Worm (Caenorhabditis elegans) whole organism, L4 larva: ENCODE results near the gene lido-4.

Experiments used
- F10B5.3 ChIP-seq: sonication (generic microtip); optimal IDR thresholded peaks from 2 replicates; lab custom pipeline; 2016; ENCODE audit warnings: mild to moderate bottlenecking, missing genetic modification characterization, missing compliant biosample characterization
- F44E2.7 ChIP-seq: fragments of 200-800 bp; sonication (Bioruptor generic); IDR thresholded peaks from 2 replicates; pipeline ENCODE4 v2.1.2; 2022; ENCODE audit warnings: missing genetic modification characterization, missing compliant biosample characterization
- T20F7.1 ChIP-seq: fragments of 200-800 bp; sonication (Bioruptor generic); optimal IDR thresholded peaks from 2 replicates; lab custom pipeline; 2018; ENCODE audit warnings: mild to moderate bottlenecking, missing genetic modification characterization, missing compliant biosample characterization
- T26A8.4 ChIP-seq: fragments of 200-800 bp; sonication (Bioruptor generic); IDR thresholded peaks from 2 replicates; pipeline ENCODE4 v1.3.6; 2022; ENCODE audit warnings: missing genetic modification characterization, missing compliant biosample characterization
- Y105C5A.15 ChIP-seq: fragments of 200-800 bp; sonication (Bioruptor generic); IDR thresholded peaks from 2 replicates; pipeline ENCODE4 v1.3.6; 2022; ENCODE audit warnings: missing genetic modification characterization, missing compliant biosample characterization
- Y48G9A.11 ChIP-seq: fragments of 200-800 bp; sonication (Bioruptor generic); IDR thresholded peaks from 2 replicates; pipeline ENCODE4 v1.3.6; 2022; ENCODE audit warnings: missing genetic modification reagents, missing genetic modification characterization, missing compliant biosample characterization
- aha-1 ChIP-seq: fragments of 150-350 bp; peaks from one replicate; lab custom pipeline; 2014; ENCODE audit warnings: missing biosample characterization, missing genetic modification characterization
- ama-1 ChIP-seq: fragments of 150-350 bp; optimal IDR thresholded peaks from 2 replicates; lab custom pipeline; 2014; ENCODE audit warnings: inconsistent platforms, mixed read lengths
- ceh-32 ChIP-seq: sonication (generic microtip); optimal IDR thresholded peaks from 2 replicates; lab custom pipeline; 2016; ENCODE audit warnings: mild to moderate bottlenecking, missing genetic modification characterization, missing compliant biosample characterization; ENCODE audit not compliant: poor library complexity
- ceh-44 ChIP-seq: fragments of 200-800 bp; sonication (Bioruptor generic); IDR thresholded peaks from 2 replicates; pipeline ENCODE4 v1.3.6; 2022; ENCODE audit warnings: missing genetic modification reagents, missing genetic modification characterization, missing compliant biosample characterization
- ceh-62 ChIP-seq: sonication (generic microtip); optimal IDR thresholded peaks from 2 replicates; lab custom pipeline; 2017; ENCODE audit warnings: missing biosample characterization, missing genetic modification characterization
- cey-2 ChIP-seq: sonication (generic microtip); optimal IDR thresholded peaks from 3 replicates; lab custom pipeline; 2017; ENCODE audit warnings: missing genetic modification characterization, mild to moderate bottlenecking, missing compliant biosample characterization, antibody characterized with exemption, borderline replicate concordance; ENCODE audit not compliant: insufficient read depth
- daf-12 ChIP-seq: fragments of 150-350 bp; optimal IDR thresholded peaks from 2 replicates; lab custom pipeline; 2014; ENCODE audit warnings: missing biosample characterization, missing genetic modification reagents, missing genetic modification characterization
- daf-16 ChIP-seq, 3 experiments: sonication (generic microtip); optimal IDR thresholded peaks; 2 replicates each; lab custom pipeline; 2016 to 2017; ENCODE audit warnings: missing genetic modification characterization in 3 of 3, missing genetic modification reagents in 3 of 3, mild to moderate bottlenecking in 2 of 3, missing compliant biosample characterization in 2 of 3, missing biosample characterization in 1 of 3, moderate library complexity in 1 of 3
- dmd-6 ChIP-seq: fragments of 200-800 bp; sonication (Bioruptor generic); IDR thresholded peaks from 2 replicates; pipeline ENCODE4 v1.3.6; 2022; ENCODE audit warnings: missing genetic modification reagents, missing genetic modification characterization, missing compliant biosample characterization
- duxl-1 ChIP-seq: sonication (generic microtip); optimal IDR thresholded peaks from 2 replicates; lab custom pipeline; 2016; ENCODE audit warnings: mild to moderate bottlenecking, missing genetic modification characterization, moderate library complexity, missing compliant biosample characterization; ENCODE audit not compliant: poor library complexity
- dve-1 ChIP-seq: sonication (generic microtip); optimal IDR thresholded peaks from 2 replicates; lab custom pipeline; 2017; ENCODE audit warnings: antibody characterized with exemption, mild to moderate bottlenecking, missing genetic modification characterization, missing compliant biosample characterization; ENCODE audit not compliant: insufficient read depth
- hlh-11 ChIP-seq: fragments of 200-800 bp; sonication (Bioruptor generic); optimal IDR thresholded peaks from 2 replicates; lab custom pipeline; 2018; ENCODE audit warnings: mild to moderate bottlenecking, missing genetic modification characterization, missing compliant biosample characterization
- hlh-30 ChIP-seq: sonication (generic microtip); optimal IDR thresholded peaks from 2 replicates; lab custom pipeline; 2017; ENCODE audit warnings: antibody characterized with exemption, mild to moderate bottlenecking, missing genetic modification characterization, missing compliant biosample characterization; ENCODE audit not compliant: insufficient read depth
- lin-1 ChIP-seq: fragments of 200-800 bp; sonication (Bioruptor generic); IDR thresholded peaks from 2 replicates; pipeline ENCODE4 v1.3.6; 2022; ENCODE audit warnings: missing genetic modification reagents, missing genetic modification characterization, missing compliant biosample characterization
- lsy-2 ChIP-seq, 2 experiments: fragments of 150-350 bp in 1 of 2; sonication (generic microtip) in 1 of 2; optimal IDR thresholded peaks; 2 replicates each; lab custom pipeline; 2014 to 2017; ENCODE audit warnings: missing biosample characterization in 2 of 2, missing genetic modification characterization in 2 of 2
- mdt-29 ChIP-seq: fragments of 200-800 bp; sonication (Bioruptor generic); IDR thresholded peaks from 2 replicates; pipeline ENCODE4 v1.3.6; 2022; ENCODE audit warnings: missing genetic modification reagents, missing genetic modification characterization, missing compliant biosample characterization
- mep-1 ChIP-seq: fragments of 150-350 bp; sonication (generic microtip); optimal IDR thresholded peaks from 3 replicates; lab custom pipeline; 2014; ENCODE audit warnings: missing biosample characterization, missing genetic modification characterization
- mes-2 ChIP-seq: sonication (generic microtip); optimal IDR thresholded peaks from 2 replicates; lab custom pipeline; 2016; ENCODE audit warnings: missing genotype, mild to moderate bottlenecking, missing genetic modification characterization, missing compliant biosample characterization; ENCODE audit not compliant: poor library complexity, severe bottlenecking
- nhr-102 ChIP-seq: sonication (generic microtip); optimal IDR thresholded peaks from 2 replicates; lab custom pipeline; 2016; ENCODE audit warnings: mild to moderate bottlenecking, missing genetic modification characterization, moderate library complexity, missing compliant biosample characterization
- nhr-237 ChIP-seq: sonication (generic microtip); optimal IDR thresholded peaks from 2 replicates; lab custom pipeline; 2017; ENCODE audit warnings: missing biosample characterization, missing genetic modification characterization
- nhr-25 ChIP-seq: sonication (generic microtip); optimal IDR thresholded peaks from 2 replicates; lab custom pipeline; 2017; ENCODE audit warnings: missing genetic modification characterization, mild to moderate bottlenecking, missing compliant biosample characterization, antibody characterized with exemption, moderate library complexity, borderline replicate concordance; ENCODE audit not compliant: insufficient read depth
- nhr-28 ChIP-seq: fragments of 150-350 bp; optimal IDR thresholded peaks from 2 replicates; lab custom pipeline; 2014; ENCODE audit warnings: missing biosample characterization, missing genetic modification characterization
- nhr-42 ChIP-seq: fragments of 200-800 bp; sonication (Bioruptor generic); IDR thresholded peaks from 2 replicates; pipeline ENCODE4 v1.3.6; 2022; ENCODE audit warnings: missing genetic modification characterization, missing compliant biosample characterization
- nhr-6 ChIP-seq: fragments of 150-350 bp; optimal IDR thresholded peaks from 2 replicates; lab custom pipeline; 2014; ENCODE audit warnings: missing biosample characterization, missing genetic modification characterization
- php-3 ChIP-seq: fragments of 200-800 bp; sonication (Bioruptor generic); IDR thresholded peaks from 2 replicates; pipeline ENCODE4 v1.3.6; 2022; ENCODE audit warnings: missing genetic modification reagents, missing genetic modification characterization, missing compliant biosample characterization
- pqm-1 ChIP-seq: sonication (generic microtip); optimal IDR thresholded peaks from 2 replicates; lab custom pipeline; 2017; ENCODE audit warnings: missing biosample characterization, missing genetic modification characterization
- sdz-12 ChIP-seq: fragments of 200-800 bp; sonication (Bioruptor generic); optimal IDR thresholded peaks from 2 replicates; lab custom pipeline; 2018; ENCODE audit warnings: mild to moderate bottlenecking, missing genetic modification characterization, missing compliant biosample characterization
- skn-1 ChIP-seq: fragments of 150-350 bp; optimal IDR thresholded peaks from 2 replicates; lab custom pipeline; 2014; ENCODE audit warnings: missing biosample characterization, missing genetic modification characterization
- snpc-1.2 ChIP-seq: fragments of 200-800 bp; sonication (Bioruptor generic); IDR thresholded peaks from 2 replicates; pipeline ENCODE4 v1.3.6; 2022; ENCODE audit warnings: missing genetic modification reagents, missing genetic modification characterization, missing compliant biosample characterization
- snpc-4 ChIP-seq: fragments of 150-350 bp; optimal IDR thresholded peaks from 2 replicates; lab custom pipeline; 2014; ENCODE audit warnings: missing biosample characterization, missing genetic modification characterization
- tag-97 ChIP-seq: fragments of 200-800 bp; sonication (Bioruptor generic); IDR thresholded peaks from 2 replicates; pipeline ENCODE4 v1.3.6; 2022; ENCODE audit warnings: missing genetic modification characterization, missing compliant biosample characterization
- tra-1 ChIP-seq: fragments of 200-800 bp; sonication (Bioruptor generic); IDR thresholded peaks from 2 replicates; pipeline ENCODE4 v1.3.6; 2022; ENCODE audit warnings: missing genetic modification reagents, missing genetic modification characterization, missing compliant biosample characterization
- unc-62 ChIP-seq, 3 experiments: fragments of 150-350 bp in 1 of 3; sonication (generic microtip); optimal IDR thresholded peaks in 2 of 3; peaks in 1 of 3; 1 replicate in 1 of 3; 2 replicates in 2 of 3; lab custom pipeline; 2014 to 2017; ENCODE audit warnings: missing biosample characterization in 3 of 3, missing genetic modification characterization in 3 of 3, missing genetic modification reagents in 3 of 3, missing genotype in 1 of 3
- vab-7 ChIP-seq: fragments of 200-800 bp; sonication (Bioruptor generic); IDR thresholded peaks from 2 replicates; pipeline ENCODE4 v1.3.6; 2022; ENCODE audit warnings: missing genetic modification reagents, missing genetic modification characterization, missing compliant biosample characterization
- zfp-3 ChIP-seq: fragments of 200-800 bp; sonication (Bioruptor generic); conservative IDR thresholded peaks from 2 replicates; pipeline ENCODE4 v1.3.6; 2022; ENCODE audit warnings: missing genetic modification reagents, missing genetic modification characterization, missing compliant biosample characterization
- ztf-11 ChIP-seq: fragments of 150-350 bp; optimal IDR thresholded peaks from 2 replicates; lab custom pipeline; 2014; ENCODE audit warnings: missing biosample characterization, missing genetic modification characterization
- ztf-7 ChIP-seq: fragments of 150-350 bp; optimal IDR thresholded peaks from 2 replicates; lab custom pipeline; 2014; ENCODE audit warnings: missing biosample characterization, missing genetic modification characterization

Gene lido-4

ce11 chrX:17146545-17146944, 39.0 kb upstream of the lido-4 start:
- TF ChIP-seq nhr-237 (tag; lab: Kevin White, UChicago) (no peak), ztf-11 (no peak), daf-12 (no peak), daf-16 (GFP tag; optimal IDR thresholded peaks at IDR 0.05; lab: Kevin White, UChicago) (no peak), daf-16 (tag; optimal IDR thresholded peaks at IDR 0.05; lab: Kevin White, UChicago) (peak; percentile 28), nhr-42 (GFP tag; lab: Robert Waterston, UW) (no peak), hlh-11 (tag; lab: Kevin White, UChicago) (peak; percentile 22), ama-1 (no peak), dve-1 (tag; lab: Kevin White, UChicago) (peak; percentile 9), php-3 (GFP tag; lab: Robert Waterston, UW) (no peak), ceh-62 (no peak), duxl-1 (tag; lab: Kevin White, UChicago) (no peak), F44E2.7 (no peak), dmd-6 (0 out of 2 replicates have a peak, but pooled peaks have one; percentile 6), F10B5.3 (tag; lab: Kevin White, UChicago) (no peak), T20F7.1 (GFP tag; lab: Kevin White, UChicago) (no peak), nhr-28 (tag; lab: Kevin White, UChicago) (peak; percentile 72), pqm-1 (tag; lab: Kevin White, UChicago) (peak; percentile 97), nhr-6 (tag; lab: Kevin White, UChicago) (peak; percentile 99), mes-2 (tag; lab: Kevin White, UChicago) (no peak), Y48G9A.11 (GFP tag; lab: Robert Waterston, UW) (no peak), ceh-32 (tag; lab: Kevin White, UChicago) (no peak), lsy-2 (tag; optimal IDR thresholded peaks at IDR 0.05; lab: Kevin White, UChicago) (no peak)

- TF ChIP-seq snpc-4 (tag; lab: Kevin White, UChicago) (no peak), sdz-12 (GFP tag; lab: Kevin White, UChicago) (no peak), tag-97 (GFP tag; lab: Robert Waterston, UW) (no peak), zfp-3 (GFP tag; lab: Robert Waterston, UW) (no peak), nhr-237 (tag; lab: Kevin White, UChicago) (no peak), lin-1 (GFP tag; lab: Robert Waterston, UW) (no peak), nhr-28 (tag; lab: Kevin White, UChicago) (peak; percentile 58), dve-1 (tag; lab: Kevin White, UChicago) (peak; percentile 28), unc-62 (GFP tag; optimal IDR thresholded peaks at IDR 0.05 in 1 of 2; lab: Kevin White, UChicago) (no peak), unc-62 (tag; optimal IDR thresholded peaks at IDR 0.05; lab: Kevin White, UChicago) (no peak), daf-12 (no peak), ceh-44 (GFP tag; lab: Robert Waterston, UW) (no peak), ztf-7 (tag; lab: Kevin White, UChicago) (peak; percentile 43), nhr-25 (tag; lab: Kevin White, UChicago) (no peak), hlh-30 (tag; lab: Kevin White, UChicago) (peak; percentile 20), hlh-11 (tag; lab: Kevin White, UChicago) (peak; percentile 21), aha-1 (tag; lab: Kevin White, UChicago) (peak; percentile 89), daf-16 (GFP tag; optimal IDR thresholded peaks at IDR 0.05; lab: Kevin White, UChicago) (no peak), daf-16 (tag; optimal IDR thresholded peaks at IDR 0.05; lab: Kevin White, UChicago) (peak; percentile 98), mep-1 (tag; lab: Kevin White, UChicago) (peak; percentile 2)
Measured at ce11 chrX:17140447-17140846, 32.9 kb upstream of the lido-4 start.

- TF ChIP-seq pqm-1 (tag; lab: Kevin White, UChicago) = peak; percentile 60
- peak; percentile 9 for TF ChIP-seq duxl-1 (tag; lab: Kevin White, UChicago)
- peak; percentile 73 for TF ChIP-seq dve-1 (tag; lab: Kevin White, UChicago)
- TF ChIP-seq tra-1 = 0 out of 2 replicates have a peak, but pooled peaks have one; percentile 29
- no peak for TF ChIP-seq cey-2 (tag; lab: Kevin White, UChicago)
- no peak for TF ChIP-seq T26A8.4 (GFP tag; lab: Robert Waterston, UW)
- peak; percentile 82 for TF ChIP-seq mdt-29 (GFP tag; lab: Robert Waterston, UW)
- TF ChIP-seq daf-16 (GFP tag; optimal IDR thresholded peaks at IDR 0.05; lab: Kevin White, UChicago) = no peak
- peak; percentile 33 for TF ChIP-seq daf-16 (tag; optimal IDR thresholded peaks at IDR 0.05; lab: Kevin White, UChicago)
- TF ChIP-seq snpc-1.2 (GFP tag; lab: Robert Waterston, UW) = no peak
- TF ChIP-seq aha-1 (tag; lab: Kevin White, UChicago) = peak; percentile 93
- TF ChIP-seq Y105C5A.15 (GFP tag; lab: Robert Waterston, UW) = no peak
- TF ChIP-seq nhr-28 (tag; lab: Kevin White, UChicago) = peak; percentile 12
- TF ChIP-seq vab-7 (GFP tag; lab: Robert Waterston, UW) = no peak
- peak; percentile 25 for TF ChIP-seq nhr-102
- TF ChIP-seq dmd-6 = peak; percentile 61
- no peak for TF ChIP-seq skn-1 (tag; lab: Kevin White, UChicago)
- TF ChIP-seq tag-97 (GFP tag; lab: Robert Waterston, UW) = no peak
Measured at ce11 chrX:17139204-17139780, 31.7 kb upstream of the lido-4 start.
